Fruit fly (Drosophila melanogaster) whole organism, embryonic: ENCODE measurements around the gene CG43618.

Source experiments
- Abd-B ChIP-seq: fragments of 200-800 bp; sonication (Bioruptor generic); optimal IDR thresholded peaks from 2 replicates; lab custom pipeline; 2018; ENCODE audit warnings: missing biosample characterization, mild to moderate bottlenecking, missing genetic modification characterization, moderate library complexity
- Aef1 ChIP-seq: fragments of 200-800 bp; sonication (Bioruptor generic); IDR thresholded peaks from 3 replicates; pipeline ENCODE4 v1.3.6; 2022; ENCODE audit warnings: missing biosample characterization, missing genetic modification characterization
- CG1024 ChIP-seq: fragments of 200-800 bp; sonication (Bioruptor generic); IDR thresholded peaks from 2 replicates; pipeline ENCODE4 v1.3.6; 2022; ENCODE audit warnings: missing biosample characterization, missing genetic modification characterization
- CG10959 ChIP-seq: fragments of 200-800 bp; sonication (Bioruptor generic); IDR thresholded peaks from 2 replicates; pipeline ENCODE4 v1.3.6; 2022; ENCODE audit warnings: missing biosample characterization, missing genetic modification characterization
- CG12104 ChIP-seq: fragments of 200-800 bp; sonication (Bioruptor generic); optimal IDR thresholded peaks from 3 replicates; lab custom pipeline; 2016; ENCODE audit warnings: missing biosample characterization, missing genetic modification characterization
- CG13775 ChIP-seq: fragments of 200-800 bp; sonication (Bioruptor generic); optimal IDR thresholded peaks from 3 replicates; lab custom pipeline; 2017; ENCODE audit warnings: missing biosample characterization, mild to moderate bottlenecking, missing genetic modification characterization
- CG17568 ChIP-seq: fragments of 200-800 bp; sonication (Bioruptor generic); optimal IDR thresholded peaks from 2 replicates; lab custom pipeline; 2018; ENCODE audit warnings: missing biosample characterization, mild to moderate bottlenecking, missing genetic modification characterization, moderate library complexity
- CG2116 ChIP-seq: fragments of 200-800 bp; sonication (Bioruptor generic); optimal IDR thresholded peaks from 3 replicates; lab custom pipeline; 2018; ENCODE audit warnings: missing biosample characterization, mild to moderate bottlenecking, missing genetic modification characterization
- CG31365 ChIP-seq: fragments of 200-800 bp; sonication (Bioruptor generic); optimal IDR thresholded peaks from 2 replicates; lab custom pipeline; 2018; ENCODE audit warnings: missing biosample characterization, mild to moderate bottlenecking, missing genetic modification characterization
- CG3163 ChIP-seq: fragments of 200-800 bp; sonication (Bioruptor generic); optimal IDR thresholded peaks from 3 replicates; lab custom pipeline; 2016; ENCODE audit warnings: missing biosample characterization, missing genetic modification characterization
- CG32772 ChIP-seq: fragments of 200-800 bp; sonication (Bioruptor generic); IDR thresholded peaks from 2 replicates; pipeline ENCODE4 v1.3.6; 2022; ENCODE audit warnings: missing biosample characterization, missing genetic modification characterization
- CG34376 ChIP-seq: fragments of 200-800 bp; sonication (Bioruptor generic); optimal IDR thresholded peaks from 2 replicates; lab custom pipeline; 2018; ENCODE audit warnings: missing biosample characterization, mild to moderate bottlenecking, missing genetic modification characterization
- CG34422 ChIP-seq: fragments of 200-800 bp; sonication (Bioruptor generic); IDR thresholded peaks from 3 replicates; pipeline ENCODE4 v1.3.6; 2022; ENCODE audit warnings: missing biosample characterization, missing genetic modification characterization
- CG3995 ChIP-seq: fragments of 200-800 bp; sonication (Bioruptor generic); optimal IDR thresholded peaks from 3 replicates; lab custom pipeline; 2016; ENCODE audit warnings: missing biosample characterization, missing genetic modification characterization
- CG4360 ChIP-seq: fragments of 200-800 bp; sonication (Bioruptor generic); IDR thresholded peaks from 2 replicates; pipeline ENCODE4 v1.3.6; 2022; ENCODE audit warnings: missing biosample characterization, missing genetic modification characterization
- CG4404 ChIP-seq: fragments of 200-800 bp; sonication (Bioruptor generic); IDR thresholded peaks from 2 replicates; pipeline ENCODE4 v1.3.6; 2022; ENCODE audit warnings: missing biosample characterization, missing genetic modification characterization
- CG5245 ChIP-seq: fragments of 200-800 bp; sonication (Bioruptor generic); optimal IDR thresholded peaks from 3 replicates; lab custom pipeline; 2016; ENCODE audit warnings: missing biosample characterization, missing genetic modification characterization
- CG6854 ChIP-seq: fragments of 200-800 bp; sonication (Bioruptor generic); optimal IDR thresholded peaks from 3 replicates; lab custom pipeline; 2017; ENCODE audit warnings: missing biosample characterization, mild to moderate bottlenecking, missing genetic modification characterization
- CG7372 ChIP-seq: fragments of 200-800 bp; sonication (Bioruptor generic); IDR thresholded peaks from 2 replicates; pipeline ENCODE4 v1.3.6; 2022; ENCODE audit warnings: missing biosample characterization, missing genetic modification characterization
- CG7839 ChIP-seq: fragments of 200-800 bp; sonication (Bioruptor generic); optimal IDR thresholded peaks from 3 replicates; lab custom pipeline; 2018; ENCODE audit warnings: missing biosample characterization, mild to moderate bottlenecking, missing genetic modification characterization, moderate library complexity
- CG7987 ChIP-seq: fragments of 200-800 bp; sonication (Bioruptor generic); optimal IDR thresholded peaks from 2 replicates; lab custom pipeline; 2018; ENCODE audit warnings: missing biosample characterization, mild to moderate bottlenecking, missing genetic modification characterization, moderate library complexity
- CG9797 ChIP-seq: fragments of 200-800 bp; sonication (Bioruptor generic); optimal IDR thresholded peaks from 3 replicates; lab custom pipeline; 2018; ENCODE audit warnings: missing biosample characterization, mild to moderate bottlenecking, missing genetic modification characterization
- CkIIα-i1 ChIP-seq: fragments of 200-800 bp; sonication (Bioruptor generic); IDR thresholded peaks from 2 replicates; pipeline ENCODE4 v1.3.6; 2022; ENCODE audit warnings: missing biosample characterization, missing genetic modification characterization
- Elba2 ChIP-seq: fragments of 200-800 bp; sonication (Bioruptor generic); optimal IDR thresholded peaks from 3 replicates; lab custom pipeline; 2016; ENCODE audit warnings: missing biosample characterization, missing genetic modification characterization
- GATAe ChIP-seq: fragments of 200-800 bp; sonication (Bioruptor generic); conservative IDR thresholded peaks from 2 replicates; pipeline ENCODE4 v1.3.6; 2022; ENCODE audit warnings: missing biosample characterization, missing genetic modification characterization
- HHEX ChIP-seq: fragments of 200-800 bp; sonication (Bioruptor generic); optimal IDR thresholded peaks from 3 replicates; lab custom pipeline; 2017; ENCODE audit warnings: missing biosample characterization, mild to moderate bottlenecking, missing genetic modification characterization, missing genetic modification reagents
- Sin3A ChIP-seq: fragments of >200 bp; optimal IDR thresholded peaks from 2 replicates; lab custom pipeline; 2018
- Six4 ChIP-seq: fragments of 200-800 bp; sonication (Bioruptor generic); optimal IDR thresholded peaks from 2 replicates; lab custom pipeline; 2016; ENCODE audit warnings: missing biosample characterization, missing genetic modification characterization
- Vsx1 ChIP-seq: fragments of 200-800 bp; sonication (Bioruptor generic); optimal IDR thresholded peaks from 2 replicates; lab custom pipeline; 2017; ENCODE audit warnings: missing biosample characterization, mild to moderate bottlenecking, missing genetic modification characterization, missing genetic modification reagents
- ap ChIP-seq: fragments of 200-800 bp; sonication (Bioruptor generic); IDR thresholded peaks from 2 replicates; pipeline ENCODE4 v1.3.6; 2022; ENCODE audit warnings: missing biosample characterization, missing genetic modification characterization
- bbx ChIP-seq: fragments of 200-800 bp; sonication (Bioruptor generic); IDR thresholded peaks from 2 replicates; pipeline ENCODE4 v1.3.6; 2022; ENCODE audit warnings: missing biosample characterization, missing genetic modification characterization; ENCODE audit not compliant: partially characterized antibody
- cad ChIP-seq: fragments of >200 bp; optimal IDR thresholded peaks from 2 replicates; lab custom pipeline; 2017; ENCODE audit warnings: missing biosample characterization, missing genetic modification characterization
- caup ChIP-seq: fragments of 200-800 bp; sonication (Bioruptor generic); optimal IDR thresholded peaks from 3 replicates; lab custom pipeline; 2017; ENCODE audit warnings: missing biosample characterization, mild to moderate bottlenecking, missing genetic modification characterization, moderate library complexity; ENCODE audit not compliant: severe bottlenecking
- chif ChIP-seq, 2 experiments: fragments of 200-800 bp; sonication (Bioruptor generic); optimal IDR thresholded peaks; 3 replicates each; lab custom pipeline; 2016; ENCODE audit warnings: missing biosample characterization in 2 of 2, missing genetic modification characterization in 2 of 2
- dmrt11E ChIP-seq: fragments of 200-800 bp; sonication (Bioruptor generic); optimal IDR thresholded peaks from 3 replicates; lab custom pipeline; 2018; ENCODE audit warnings: missing biosample characterization, mild to moderate bottlenecking, missing genetic modification characterization, moderate library complexity
- emc ChIP-seq: fragments of 200-800 bp; sonication (Bioruptor generic); optimal IDR thresholded peaks from 2 replicates; lab custom pipeline; 2016; ENCODE audit warnings: missing biosample characterization, missing genetic modification characterization
- en ChIP-seq: fragments of 200-800 bp; sonication (Bioruptor generic); optimal IDR thresholded peaks from 2 replicates; lab custom pipeline; 2016; ENCODE audit warnings: missing biosample characterization, missing genetic modification characterization
- esg ChIP-seq: fragments of 200-800 bp; sonication (Bioruptor generic); conservative IDR thresholded peaks from 2 replicates; pipeline ENCODE4 v1.3.6; 2022; ENCODE audit warnings: missing biosample characterization, missing genetic modification characterization
- fd64A ChIP-seq: fragments of 200-800 bp; sonication (Bioruptor generic); optimal IDR thresholded peaks from 3 replicates; lab custom pipeline; 2018; ENCODE audit warnings: missing biosample characterization, mild to moderate bottlenecking, missing genetic modification characterization
- ind ChIP-seq: fragments of 200-800 bp; sonication (Bioruptor generic); optimal IDR thresholded peaks from 3 replicates; lab custom pipeline; 2016; ENCODE audit warnings: missing biosample characterization, missing genetic modification characterization
- inv ChIP-seq: fragments of 200-800 bp; sonication (Bioruptor generic); IDR thresholded peaks from 2 replicates; pipeline ENCODE4 v1.3.6; 2022; ENCODE audit warnings: missing biosample characterization, missing genetic modification characterization; ENCODE audit not compliant: partially characterized antibody
- jigr1 ChIP-seq: fragments of 200-800 bp; sonication (Bioruptor generic); IDR thresholded peaks from 3 replicates; pipeline ENCODE4 v1.3.6; 2022; ENCODE audit warnings: missing biosample characterization, missing genetic modification characterization
- lab ChIP-seq: fragments of 200-800 bp; sonication (Bioruptor generic); optimal IDR thresholded peaks from 3 replicates; lab custom pipeline; 2017; ENCODE audit warnings: missing biosample characterization, missing genetic modification characterization, mild to moderate bottlenecking, moderate library complexity, missing genetic modification reagents
- luna ChIP-seq: fragments of 200-800 bp; sonication (Bioruptor generic); optimal IDR thresholded peaks from 2 replicates; lab custom pipeline; 2016; ENCODE audit warnings: missing biosample characterization, missing genetic modification characterization
- nmo ChIP-seq: fragments of 200-800 bp; sonication (Bioruptor generic); optimal IDR thresholded peaks from 2 replicates; lab custom pipeline; 2018; ENCODE audit warnings: missing biosample characterization, mild to moderate bottlenecking, missing genetic modification characterization, moderate library complexity
- psq ChIP-seq: fragments of 200-800 bp; sonication (Bioruptor generic); optimal IDR thresholded peaks from 2 replicates; lab custom pipeline; 2017; ENCODE audit warnings: missing biosample characterization, missing genetic modification characterization
- sima ChIP-seq: fragments of 200-800 bp; sonication (Bioruptor generic); optimal IDR thresholded peaks from 2 replicates; lab custom pipeline; 2016; ENCODE audit warnings: missing biosample characterization, missing genetic modification characterization
- tll ChIP-seq, 2 experiments: fragments of 200-800 bp in 1 of 2; fragments of >200 bp in 1 of 2; sonication (Bioruptor generic) in 1 of 2; optimal IDR thresholded peaks; 2 replicates each; lab custom pipeline; 2017 to 2019; ENCODE audit warnings: missing biosample characterization in 2 of 2, missing genetic modification characterization in 2 of 2, mild to moderate bottlenecking in 1 of 2, moderate library complexity in 1 of 2
- usp ChIP-seq: fragments of >200 bp; optimal IDR thresholded peaks from 2 replicates; lab custom pipeline; 2017; ENCODE audit warnings: missing biosample characterization, missing genetic modification characterization
- wek ChIP-seq: fragments of 200-800 bp; sonication (Bioruptor generic); optimal IDR thresholded peaks from 3 replicates; lab custom pipeline; 2018; ENCODE audit warnings: missing biosample characterization, mild to moderate bottlenecking, missing genetic modification characterization, moderate library complexity

CG43618 gene

DNA sequence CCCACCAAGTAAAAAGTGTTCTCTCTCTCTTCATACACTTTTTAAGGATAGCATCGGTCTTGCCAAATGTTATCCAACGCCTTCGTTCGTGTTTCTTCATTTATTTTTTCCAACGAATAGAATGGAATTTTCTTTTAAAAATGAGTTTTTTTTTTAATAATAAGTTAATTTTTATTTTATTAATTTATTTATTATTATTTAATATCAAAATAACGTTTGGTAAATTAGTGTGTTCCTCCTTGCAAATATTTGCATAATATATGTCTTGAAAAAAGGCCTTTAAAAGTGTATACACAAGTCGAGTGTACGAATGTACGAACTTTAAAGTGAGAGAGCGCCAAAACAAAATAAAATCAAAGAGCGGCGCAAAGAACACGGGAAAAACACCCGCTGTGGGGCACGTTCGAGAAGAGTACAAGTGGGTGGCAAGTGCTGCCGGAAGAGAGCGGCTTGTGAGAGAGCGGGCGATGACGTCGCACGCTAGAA lies 21.7 kb upstream of the CG43618 start (continued):
- peak; percentile 57; the same call in 1 of the 2 replicates for TF ChIP-seq CG7372 (GFP tag; lab: Robert Waterston, UW)
- TF ChIP-seq CG5245 (GFP tag; lab: Kevin White, UChicago), result peak; percentile 52
- TF ChIP-seq CG1024 (GFP tag; lab: Robert Waterston, UW), result no peak
- peak in 1 of 2 experiments; percentile 35 for TF ChIP-seq chif (GFP tag; optimal IDR thresholded peaks at IDR 0.05; lab: Kevin White, UChicago)
- TF ChIP-seq CG10959, result 0 out of 2 replicates have a peak, but pooled peaks have one; percentile 4
- TF ChIP-seq Aef1 (GFP tag; lab: Robert Waterston, UW), result peak; percentile 53; the same call in 2 of the 3 replicates
- TF ChIP-seq Elba2 (GFP tag; lab: Kevin White, UChicago), result no peak
- TF ChIP-seq CG4404, result peak; percentile 36; the same call in 1 of the 2 replicates
- TF ChIP-seq CG9797, result no peak
- TF ChIP-seq CG2116, result peak; percentile 62
- no peak for TF ChIP-seq GATAe
- peak; percentile 60 for TF ChIP-seq Six4 (GFP tag; lab: Kevin White, UChicago)
- TF ChIP-seq esg (GFP tag; lab: Robert Waterston, UW), result peak; percentile 81
- TF ChIP-seq dmrt11E (tag; lab: Kevin White, UChicago), result peak; percentile 70
- no peak for TF ChIP-seq CG31365 (tag; lab: Kevin White, UChicago)
- no peak for TF ChIP-seq Vsx1 (GFP tag; lab: Kevin White, UChicago)
- peak; percentile 83 for TF ChIP-seq HHEX
- TF ChIP-seq CG3995, result no peak
- TF ChIP-seq CG6854 (GFP tag; lab: Kevin White, UChicago), result peak; percentile 80
- TF ChIP-seq CG13775 (GFP tag; lab: Kevin White, UChicago), result peak; percentile 90
- TF ChIP-seq Sin3A (lab: Kevin White, UChicago), result no peak
- TF ChIP-seq fd64A (GFP tag; lab: Kevin White, UChicago), result no peak
- no peak for TF ChIP-seq luna (GFP tag; lab: Kevin White, UChicago)
- no peak for TF ChIP-seq sima (GFP tag; lab: Kevin White, UChicago)
- no peak for TF ChIP-seq CG34376
- no peak for TF ChIP-seq usp (GFP tag; lab: Kevin White, UChicago)
- TF ChIP-seq Abd-B (GFP tag; lab: Kevin White, UChicago), result peak; percentile 74
- TF ChIP-seq psq (GFP tag; lab: Kevin White, UChicago), result peak; percentile 48
- TF ChIP-seq emc (GFP tag; lab: Kevin White, UChicago), result no peak
- TF ChIP-seq ind (GFP tag; lab: Kevin White, UChicago), result peak; percentile 55
- TF ChIP-seq lab, result peak; percentile 86
- TF ChIP-seq tll (GFP tag; optimal IDR thresholded peaks at IDR 0.05; lab: Kevin White, UChicago), result no peak
- peak; percentile 93 for TF ChIP-seq CG7839
- TF ChIP-seq inv (GFP tag; lab: Robert Waterston, UW), result no peak
- peak; percentile 56 for TF ChIP-seq ap (GFP tag; lab: Robert Waterston, UW)
- TF ChIP-seq CG7987 (GFP tag; lab: Kevin White, UChicago), result peak; percentile 44
- peak; percentile 77 for TF ChIP-seq CG12104 (GFP tag; lab: Kevin White, UChicago)
- TF ChIP-seq caup (GFP tag; lab: Kevin White, UChicago), result peak; percentile 79
- peak; percentile 86 for TF ChIP-seq CG3163 (GFP tag; lab: Kevin White, UChicago)
- no peak for TF ChIP-seq en
- TF ChIP-seq CG34422, result 0 out of 3 replicates have a peak, but pooled peaks have one; percentile 7
- TF ChIP-seq CG32772 (GFP tag; lab: Robert Waterston, UW), result peak; percentile 56; the same call in 1 of the 2 replicates
- no peak for TF ChIP-seq cad
- TF ChIP-seq CG4360 (GFP tag; lab: Robert Waterston, UW), result 0 out of 2 replicates have a peak, but pooled peaks have one; percentile 23
- TF ChIP-seq bbx, result no peak
- peak; percentile 92 for TF ChIP-seq nmo (GFP tag; lab: Kevin White, UChicago)
- no peak for TF ChIP-seq wek
- TF ChIP-seq jigr1, result no peak
- TF ChIP-seq CG17568 (GFP tag; lab: Kevin White, UChicago), result peak; percentile 50
- TF ChIP-seq CkIIα-i1 (GFP tag; lab: Robert Waterston, UW), result no peak
